Fruit fly (Drosophila melanogaster): Measurements from ENCODE around the gene CG7099.

dm6 chr2L:13412219-13412618 lies 24.8 kb downstream of the CG7099 start, which contains the start of gene Flad2:
- no peak for TF ChIP-seq CG8478 (optimal IDR thresholded peaks at IDR 0.05)
- no peak for TF ChIP-seq CTCF (optimal IDR thresholded peaks at IDR 0.05)
